Worm (Caenorhabditis elegans) whole organism, L4/young adult: ENCODE measurements around the gene rcd-1.

Source experiments
- W03F9.2 ChIP-seq: fragments of 150-350 bp; optimal IDR thresholded peaks from 2 replicates; lab custom pipeline; 2014; ENCODE audit warnings: missing biosample characterization, missing genetic modification characterization
- dao-5 ChIP-seq: sonication (generic microtip); optimal IDR thresholded peaks from 2 replicates; lab custom pipeline; 2016; ENCODE audit warnings: missing genotype, missing genetic modification characterization, moderate library complexity, missing compliant biosample characterization
- him-1 ChIP-seq: sonication (generic microtip); optimal IDR thresholded peaks from 2 replicates; lab custom pipeline; 2016; ENCODE audit warnings: missing genotype, missing genetic modification reagents, missing genetic modification characterization, missing compliant biosample characterization

The rcd-1 gene

DNA sequence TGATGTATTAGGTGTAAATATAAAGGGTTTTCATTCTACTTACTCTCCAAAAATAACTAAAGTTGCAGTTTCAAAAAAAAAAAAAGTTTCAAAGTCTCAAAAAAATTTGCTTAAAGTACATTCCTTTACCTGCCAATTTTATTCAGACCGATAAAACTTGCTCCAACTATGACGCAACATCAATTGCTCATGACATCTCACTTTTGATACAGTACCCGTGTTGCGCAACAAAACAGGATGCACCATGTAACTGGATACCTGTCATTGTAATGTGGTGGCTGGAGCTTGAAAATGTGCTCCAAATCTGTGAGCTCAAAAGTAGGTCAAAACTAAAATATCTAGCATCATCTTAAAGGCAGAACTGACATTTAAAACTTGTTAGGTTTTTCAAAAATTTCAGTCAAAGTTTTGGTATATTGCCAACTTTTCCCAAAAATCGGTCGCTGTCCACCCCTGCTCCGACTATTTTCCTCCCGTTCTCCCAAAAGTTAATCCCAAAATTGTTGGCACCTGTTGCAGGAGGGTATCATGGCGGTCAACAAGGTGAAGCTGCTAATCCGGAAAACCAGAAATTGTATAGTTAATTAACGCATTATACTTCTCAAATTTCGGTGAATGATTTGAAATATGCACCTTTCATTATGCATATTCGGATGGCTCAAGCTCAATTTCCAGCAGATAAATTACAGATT, 28.8 kb downstream of the rcd-1 start, which contains the start of gene T24E12.2:
TSS of gene T24E12.2 (plus strand) at position 642 of the 692 bp plus-strand sequence.
- TF ChIP-seq W03F9.2 (tag; lab: Kevin White, UChicago) (no peak), dao-5 (tag; lab: Kevin White, UChicago) (no peak), him-1 (tag; lab: Kevin White, UChicago) (no peak)

DNA sequence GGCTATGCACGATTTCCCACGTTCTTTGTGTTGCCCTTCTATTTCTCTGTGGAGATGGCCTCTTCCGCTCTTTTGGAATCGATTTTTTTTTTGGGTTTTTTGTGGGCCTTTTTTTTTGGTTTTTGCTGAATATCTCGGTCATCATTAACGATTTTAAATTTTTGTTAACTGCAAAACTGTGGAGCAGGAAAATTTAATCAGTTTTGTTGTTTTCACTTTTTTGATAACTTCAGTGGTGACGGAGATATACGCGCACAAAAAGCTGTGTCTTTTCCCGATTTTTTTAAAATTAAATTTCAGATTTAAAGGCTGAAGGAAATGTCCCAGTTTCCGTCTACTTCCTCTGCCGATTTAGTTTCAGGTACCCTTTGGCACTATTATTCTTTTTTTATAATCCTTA, 31.6 kb downstream of the rcd-1 start, which contains the start of gene T24E12.1:
TSS of gene T24E12.1 (plus strand) at position 301 of the 400 bp plus-strand sequence.
- TF ChIP-seq dao-5 (tag; lab: Kevin White, UChicago) (no peak), W03F9.2 (tag; lab: Kevin White, UChicago) (no peak), him-1 (tag; lab: Kevin White, UChicago) (no peak)

DNA sequence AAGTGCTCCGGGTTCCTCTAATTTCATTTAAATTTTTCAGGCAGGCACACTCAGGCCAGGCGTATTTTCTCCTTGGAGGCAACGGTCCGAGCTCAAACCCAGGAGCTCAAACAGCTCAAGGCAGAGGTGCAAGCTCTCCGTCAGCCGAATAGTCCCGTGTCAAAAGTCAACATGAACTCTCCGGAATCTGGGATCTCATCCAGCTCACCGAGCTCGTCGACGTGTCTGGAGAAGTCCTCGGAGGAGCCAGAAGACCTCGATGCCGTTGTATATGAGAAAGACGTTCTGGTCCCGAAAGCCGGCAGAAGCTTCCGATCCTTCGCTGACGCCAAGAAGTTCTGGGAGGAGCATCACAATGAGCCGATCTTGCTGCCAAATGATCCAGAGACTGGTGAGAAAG, 32.1 kb downstream of the rcd-1 start:
- TF ChIP-seq him-1 (tag; lab: Kevin White, UChicago) (no peak), dao-5 (tag; lab: Kevin White, UChicago) (no peak), W03F9.2 (tag; lab: Kevin White, UChicago) (no peak)

DNA sequence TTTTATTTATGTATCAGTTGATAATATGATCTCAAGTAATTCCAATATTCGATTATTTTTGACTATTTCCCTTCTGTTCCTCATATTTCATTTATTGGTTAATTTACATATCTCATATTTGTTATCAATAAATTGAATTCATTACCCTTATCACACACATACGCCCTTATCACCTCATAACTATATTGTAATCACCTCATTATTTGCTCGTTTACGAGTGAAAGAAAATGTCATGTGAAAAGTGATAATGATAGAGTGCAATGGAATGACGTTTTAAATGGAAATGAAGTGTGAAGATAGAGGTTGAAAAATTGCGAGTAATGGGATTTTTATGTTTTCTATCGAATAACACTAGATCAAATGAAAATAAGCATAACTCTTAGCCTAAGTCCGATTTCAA, 32.8 kb downstream of the rcd-1 start:
- TF ChIP-seq him-1 (tag; lab: Kevin White, UChicago) (no peak), dao-5 (tag; lab: Kevin White, UChicago) (no peak), W03F9.2 (tag; lab: Kevin White, UChicago) (no peak)

DNA sequence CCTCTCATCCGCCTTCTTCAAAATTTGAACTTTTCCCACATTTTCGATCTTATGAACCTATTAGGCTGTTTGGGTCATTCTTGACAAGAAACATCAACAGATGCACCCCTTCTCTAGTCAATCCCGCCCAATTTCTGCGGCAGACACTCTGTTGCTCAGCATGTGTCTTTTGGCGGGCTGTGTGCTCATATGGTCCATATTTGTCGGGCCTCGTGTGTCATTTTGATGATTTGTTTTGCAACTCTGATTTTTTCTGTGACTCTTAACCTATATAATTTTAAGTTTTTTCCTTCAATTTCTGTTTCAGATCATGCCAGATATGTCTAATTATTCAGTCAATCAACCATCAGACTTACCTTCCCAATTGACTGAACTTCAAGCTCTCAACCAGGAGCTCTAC, 33.5 kb downstream of the rcd-1 start, which contains the start of gene T24E12.13:
TSS of gene T24E12.13 (plus strand) at position 301 of the 400 bp plus-strand sequence.
- no peak for TF ChIP-seq him-1 (tag; lab: Kevin White, UChicago)
- no peak for TF ChIP-seq W03F9.2 (tag; lab: Kevin White, UChicago)
- TF ChIP-seq dao-5 (tag; lab: Kevin White, UChicago) = no peak

DNA sequence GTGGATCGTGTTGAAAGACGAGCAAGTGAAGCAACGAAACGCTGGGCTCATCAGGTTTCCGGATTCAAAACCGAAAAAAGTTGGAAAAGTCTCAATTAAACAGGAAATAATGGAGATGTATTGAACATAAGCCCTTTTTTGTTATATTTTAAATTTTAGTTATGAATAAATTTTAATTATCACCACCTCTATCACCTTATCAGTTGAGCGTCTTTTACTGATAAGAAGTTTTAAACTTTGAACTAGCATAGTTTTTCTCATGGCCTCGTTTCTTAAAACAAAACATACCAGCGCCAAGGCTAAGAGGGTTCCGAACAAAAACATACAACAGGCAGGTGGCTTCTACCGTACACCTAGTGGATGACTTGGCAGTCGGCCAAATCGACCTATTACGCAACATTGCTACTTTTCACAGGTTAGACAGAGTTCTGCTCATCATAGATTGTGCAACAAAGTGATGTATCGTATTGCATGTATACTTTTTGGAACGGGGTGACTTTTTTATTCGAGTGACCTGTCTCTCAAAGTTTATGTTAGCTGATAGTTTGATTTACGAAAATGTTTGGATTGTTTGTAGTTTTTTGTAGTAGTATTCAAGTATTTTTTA, 34.8 kb downstream of the rcd-1 start:
- no peak for TF ChIP-seq dao-5 (tag; lab: Kevin White, UChicago)
- no peak for TF ChIP-seq him-1 (tag; lab: Kevin White, UChicago)
- TF ChIP-seq W03F9.2 (tag; lab: Kevin White, UChicago) = no peak

DNA sequence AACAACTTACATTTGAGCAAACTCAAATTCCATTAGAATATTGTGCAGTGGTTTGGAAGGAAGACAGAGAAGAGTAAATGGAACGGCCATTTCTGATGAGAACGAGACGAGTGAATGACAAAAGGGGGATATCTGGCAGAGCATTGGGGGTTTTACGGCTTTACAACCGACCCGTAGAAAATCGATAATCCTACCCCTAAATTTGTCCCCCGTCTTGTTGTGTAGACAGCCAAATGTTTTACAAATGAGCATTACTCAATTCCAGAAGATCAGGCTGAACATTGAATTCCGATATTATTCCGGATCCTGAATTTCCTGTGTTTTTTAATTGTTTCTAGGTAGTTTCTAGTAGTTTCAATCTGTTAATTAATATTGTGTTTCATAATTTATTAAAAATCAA, 39.6 kb downstream of the rcd-1 start, which contains the start of gene fbxb-99:
TSS of gene fbxb-99 (minus strand) at position 101 of the 400 bp plus-strand sequence.
- no peak for TF ChIP-seq W03F9.2 (tag; lab: Kevin White, UChicago)
- TF ChIP-seq dao-5 (tag; lab: Kevin White, UChicago) = no peak
- no peak for TF ChIP-seq him-1 (tag; lab: Kevin White, UChicago)

DNA sequence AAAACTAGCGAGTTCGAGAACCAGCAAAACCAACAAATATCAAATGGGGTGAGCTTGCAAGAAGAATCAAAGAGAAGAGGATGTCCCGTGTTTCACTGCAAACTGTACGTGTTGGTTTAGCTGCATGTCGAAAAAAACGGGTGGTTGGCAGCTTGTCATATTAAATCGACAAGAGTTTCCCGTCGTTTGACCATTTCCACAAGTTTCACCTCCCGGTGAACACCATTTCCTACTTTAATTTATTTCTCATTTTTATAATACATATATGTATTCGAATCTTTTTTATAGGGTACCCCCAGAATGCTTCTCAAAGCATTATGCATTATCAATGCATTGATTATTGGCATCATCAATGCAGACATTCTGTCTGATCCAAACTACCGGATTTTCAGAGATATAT, 41.6 kb downstream of the rcd-1 start, which contains the start of gene Y8A9A.2:
TSS of gene Y8A9A.2 (plus strand) at position 301 of the 400 bp plus-strand sequence.
- TF ChIP-seq dao-5 (tag; lab: Kevin White, UChicago) (no peak), him-1 (tag; lab: Kevin White, UChicago) (no peak), W03F9.2 (tag; lab: Kevin White, UChicago) (no peak)

DNA sequence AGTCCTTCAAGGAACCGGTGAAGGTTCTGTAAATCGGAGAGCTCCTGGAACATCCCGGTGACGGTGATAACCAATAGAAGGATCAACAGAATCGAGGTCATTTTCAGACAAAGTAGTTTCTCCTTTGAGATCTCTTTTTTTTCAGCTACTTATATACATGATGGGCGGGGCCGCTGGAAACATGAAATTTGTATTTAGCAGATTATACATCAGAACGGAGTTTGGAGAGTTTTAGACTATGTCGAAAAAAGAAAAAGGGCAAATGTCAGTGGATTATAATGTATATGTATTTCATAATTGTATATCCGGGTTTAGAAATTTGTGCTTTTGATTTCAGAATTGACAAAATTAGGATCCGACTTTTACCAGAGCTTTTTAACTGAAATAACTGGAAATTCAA, 49.5 kb downstream of the rcd-1 start, which contains the start of gene ins-32:
TSS of gene ins-32 (minus strand) at position 101 of the 400 bp plus-strand sequence.
- TF ChIP-seq W03F9.2 (tag; lab: Kevin White, UChicago) (no peak), dao-5 (tag; lab: Kevin White, UChicago) (no peak), him-1 (tag; lab: Kevin White, UChicago) (no peak)

DNA sequence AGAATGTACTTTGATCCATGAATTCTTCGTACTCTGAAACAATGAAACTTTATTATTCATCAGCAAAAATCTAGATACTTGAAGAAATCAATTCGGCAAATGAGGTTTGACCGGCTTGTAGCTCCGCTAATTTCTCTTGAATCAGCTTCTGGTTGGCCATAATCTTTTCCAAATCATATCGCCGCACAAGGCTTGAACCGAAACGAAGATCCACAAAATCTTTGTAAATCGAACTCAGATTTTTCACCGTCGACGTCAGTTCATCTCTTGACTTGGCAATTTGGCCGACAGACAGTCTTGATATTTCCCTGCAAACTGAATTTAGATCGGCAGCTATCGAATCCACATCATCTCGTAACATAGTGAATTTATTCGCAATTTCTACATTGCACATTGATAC, 51.8 kb downstream of the rcd-1 start:
- TF ChIP-seq dao-5 (tag; lab: Kevin White, UChicago) (no peak), him-1 (tag; lab: Kevin White, UChicago) (no peak), W03F9.2 (tag; lab: Kevin White, UChicago) (no peak)

DNA sequence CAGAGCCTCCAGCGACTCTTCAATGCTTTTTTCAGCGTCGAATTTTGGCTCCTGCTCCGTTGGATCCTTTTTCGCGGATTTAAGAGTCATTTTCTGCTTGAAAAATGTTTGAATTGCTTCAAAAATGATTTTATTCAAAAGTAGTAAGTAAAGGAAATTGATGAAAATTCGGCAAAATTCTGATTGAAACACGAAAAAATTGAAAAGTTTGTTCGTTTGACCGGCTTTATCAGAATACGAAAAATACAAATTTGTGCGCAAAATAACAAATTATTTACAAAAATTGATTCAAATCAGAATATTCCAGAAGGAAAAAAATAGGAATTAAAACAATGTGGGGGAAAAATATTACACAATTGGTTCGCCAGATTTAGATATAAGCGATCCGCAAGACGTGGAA, 53.3 kb downstream of the rcd-1 start, which contains the start of gene F54D10.4:
TSS of gene F54D10.4 (minus strand) at position 101 of the 400 bp plus-strand sequence.
- no peak for TF ChIP-seq W03F9.2 (tag; lab: Kevin White, UChicago)
- no peak for TF ChIP-seq him-1 (tag; lab: Kevin White, UChicago)
- TF ChIP-seq dao-5 (tag; lab: Kevin White, UChicago) = no peak
